Worm (Caenorhabditis elegans) whole organism, early embryonic: ENCODE results near the gene fbxb-9.

Source experiments
- B0310.2 ChIP-seq: sonication (generic microtip); optimal IDR thresholded peaks from 2 replicates; lab custom pipeline; 2016; ENCODE audit warnings: mild to moderate bottlenecking, missing genetic modification characterization, missing compliant biosample characterization
- F13C5.2 ChIP-seq: sonication (generic microtip); optimal IDR thresholded peaks from 2 replicates; lab custom pipeline; 2017; ENCODE audit warnings: mild to moderate bottlenecking, missing genetic modification characterization, inconsistent platforms, missing compliant biosample characterization
- aly-1 ChIP-seq: sonication (generic microtip); optimal IDR thresholded peaks from 2 replicates; lab custom pipeline; 2016; ENCODE audit warnings: missing genetic modification characterization, missing compliant biosample characterization
- ama-1 ChIP-seq: fragments of 150-350 bp; optimal IDR thresholded peaks from 2 replicates; lab custom pipeline; 2014
- ceh-13 ChIP-seq: fragments of 200-800 bp; sonication (Bioruptor generic); optimal IDR thresholded peaks from 2 replicates; lab custom pipeline; 2018; ENCODE audit warnings: mild to moderate bottlenecking, missing genetic modification characterization, missing compliant biosample characterization
- ceh-36 ChIP-seq: sonication (generic microtip); optimal IDR thresholded peaks from 2 replicates; lab custom pipeline; 2016; ENCODE audit warnings: missing genetic modification characterization, inconsistent platforms, missing compliant biosample characterization
- ets-7 ChIP-seq: sonication (generic microtip); optimal IDR thresholded peaks from 2 replicates; lab custom pipeline; 2016; ENCODE audit warnings: missing genotype, missing genetic modification characterization, missing compliant biosample characterization
- flt-1 ChIP-seq: fragments of 200-800 bp; sonication (Bioruptor generic); IDR thresholded peaks from 2 replicates; pipeline ENCODE4 v1.3.6; 2022; ENCODE audit warnings: missing genetic modification characterization, missing compliant biosample characterization
- hmbx-1 ChIP-seq: sonication (generic microtip); optimal IDR thresholded peaks from 2 replicates; lab custom pipeline; 2016; ENCODE audit warnings: mild to moderate bottlenecking, missing genetic modification characterization, missing compliant biosample characterization
- hmg-4 ChIP-seq: fragments of 200-800 bp; sonication (Bioruptor generic); optimal IDR thresholded peaks from 2 replicates; lab custom pipeline; 2018; ENCODE audit warnings: mild to moderate bottlenecking, missing genetic modification characterization, missing compliant biosample characterization
- hnd-1 ChIP-seq: sonication (generic microtip); optimal IDR thresholded peaks from 2 replicates; lab custom pipeline; 2016; ENCODE audit warnings: missing genetic modification characterization, missing compliant biosample characterization
- pes-1 ChIP-seq: fragments of 200-800 bp; sonication (Bioruptor generic); IDR thresholded peaks from 2 replicates; pipeline ENCODE4 v1.3.6; 2022; ENCODE audit warnings: missing genetic modification reagents, missing genetic modification characterization, missing compliant biosample characterization
- scrt-1 ChIP-seq: fragments of 200-800 bp; sonication (Bioruptor generic); IDR thresholded peaks from 2 replicates; pipeline ENCODE4 v1.3.6; 2022; ENCODE audit warnings: missing genetic modification characterization, missing compliant biosample characterization
- sea-1 ChIP-seq: fragments of 200-800 bp; sonication (Bioruptor generic); conservative IDR thresholded peaks from 2 replicates; pipeline ENCODE4 v1.3.6; 2022; ENCODE audit warnings: missing genetic modification characterization, missing compliant biosample characterization
- tbx-11 ChIP-seq: fragments of 200-800 bp; sonication (Bioruptor generic); IDR thresholded peaks from 2 replicates; pipeline ENCODE4 v1.3.6; 2022; ENCODE audit warnings: missing genetic modification characterization, missing compliant biosample characterization
- tbx-37 ChIP-seq: fragments of 200-800 bp; sonication (Bioruptor generic); conservative IDR thresholded peaks from 2 replicates; pipeline ENCODE4 v1.3.6; 2022; ENCODE audit warnings: missing genetic modification reagents, missing genetic modification characterization, missing compliant biosample characterization
- tra-4 ChIP-seq: sonication (generic microtip); optimal IDR thresholded peaks from 2 replicates; lab custom pipeline; 2017; ENCODE audit warnings: missing genetic modification characterization, missing compliant biosample characterization

fbxb-9 gene

ce11 chrIV:11142314-11143227 lies 19.8 kb downstream of the fbxb-9 start, which contains the start of gene skih-2:
Gene skih-2, minus strand, starts transcription at chrIV:11142364.
- no peak for TF ChIP-seq sea-1 (GFP tag; lab: Robert Waterston, UW)
- no peak for TF ChIP-seq hmg-4 (GFP tag; lab: Kevin White, UChicago)
- no peak for TF ChIP-seq F13C5.2 (tag; lab: Kevin White, UChicago)
- TF ChIP-seq hnd-1 (tag; lab: Kevin White, UChicago): no peak
- TF ChIP-seq pes-1: no peak
- no peak for TF ChIP-seq scrt-1 (GFP tag; lab: Robert Waterston, UW)
- TF ChIP-seq tbx-11: no peak

ce11 chrIV:11131268-11131667 lies 31.1 kb downstream of the fbxb-9 start, which contains the start of gene ard-1:
Gene ard-1, plus strand, starts transcription at chrIV:11131279.
- TF ChIP-seq ets-7 (tag; lab: Kevin White, UChicago) (no peak), pes-1 (no peak), flt-1 (GFP tag; lab: Robert Waterston, UW) (no peak), hnd-1 (tag; lab: Kevin White, UChicago) (no peak), ceh-36 (tag; lab: Kevin White, UChicago) (no peak), tra-4 (tag; lab: Kevin White, UChicago) (no peak), scrt-1 (GFP tag; lab: Robert Waterston, UW) (no peak), hmbx-1 (tag; lab: Kevin White, UChicago) (no peak), ama-1 (lab: Kevin White, UChicago) (peak; percentile 90), hmg-4 (GFP tag; lab: Kevin White, UChicago) (no peak), B0310.2 (tag; lab: Kevin White, UChicago) (peak; percentile 63), tbx-11 (no peak), sea-1 (GFP tag; lab: Robert Waterston, UW) (no peak)

- TF ChIP-seq tra-4 (tag; lab: Kevin White, UChicago) (no peak), sea-1 (GFP tag; lab: Robert Waterston, UW) (no peak), F13C5.2 (tag; lab: Kevin White, UChicago) (no peak), scrt-1 (GFP tag; lab: Robert Waterston, UW) (no peak), B0310.2 (tag; lab: Kevin White, UChicago) (no peak), aly-1 (no peak), hnd-1 (tag; lab: Kevin White, UChicago) (no peak), tbx-11 (no peak)
Measured at ce11 chrIV:11130774-11131173, 31.6 kb downstream of the fbxb-9 start.

ce11 chrIV:11126028-11126427 lies 36.3 kb downstream of the fbxb-9 start:
- TF ChIP-seq tbx-37 (GFP tag; lab: Robert Waterston, UW) (no peak), ceh-13 (GFP tag; lab: Kevin White, UChicago) (no peak), scrt-1 (GFP tag; lab: Robert Waterston, UW) (no peak), flt-1 (GFP tag; lab: Robert Waterston, UW) (no peak), ceh-36 (tag; lab: Kevin White, UChicago) (no peak), tbx-11 (no peak), tra-4 (tag; lab: Kevin White, UChicago) (no peak), B0310.2 (tag; lab: Kevin White, UChicago) (no peak), hmg-4 (GFP tag; lab: Kevin White, UChicago) (no peak), hmbx-1 (tag; lab: Kevin White, UChicago) (no peak)

- no peak for TF ChIP-seq ama-1 (lab: Kevin White, UChicago)
- TF ChIP-seq flt-1 (GFP tag; lab: Robert Waterston, UW): no peak
- TF ChIP-seq B0310.2 (tag; lab: Kevin White, UChicago): no peak
- no peak for TF ChIP-seq hmbx-1 (tag; lab: Kevin White, UChicago)
Measured at ce11 chrIV:11126004-11126027, 36.5 kb downstream of the fbxb-9 start, which contains the start of gene swsn-4. Gene swsn-4, plus strand, starts transcription at chrIV:11126024.

ce11 chrIV:11125604-11126003 lies 36.7 kb downstream of the fbxb-9 start:
- TF ChIP-seq pes-1: no peak
- no peak for TF ChIP-seq F13C5.2 (tag; lab: Kevin White, UChicago)

- peak; percentile 6 for TF ChIP-seq F13C5.2 (tag; lab: Kevin White, UChicago)
- no peak for TF ChIP-seq ceh-13 (GFP tag; lab: Kevin White, UChicago)
- TF ChIP-seq aly-1: no peak
- no peak for TF ChIP-seq hmbx-1 (tag; lab: Kevin White, UChicago)
- TF ChIP-seq ets-7 (tag; lab: Kevin White, UChicago): no peak
Measured at ce11 chrIV:11125200-11125599, 37.2 kb downstream of the fbxb-9 start.

- no peak for TF ChIP-seq scrt-1 (GFP tag; lab: Robert Waterston, UW)
- TF ChIP-seq ets-7 (tag; lab: Kevin White, UChicago): no peak
- TF ChIP-seq tra-4 (tag; lab: Kevin White, UChicago): no peak
- TF ChIP-seq ama-1 (lab: Kevin White, UChicago): no peak
- no peak for TF ChIP-seq tbx-37 (GFP tag; lab: Robert Waterston, UW)
- TF ChIP-seq pes-1: no peak
- TF ChIP-seq ceh-13 (GFP tag; lab: Kevin White, UChicago): no peak
- TF ChIP-seq hmg-4 (GFP tag; lab: Kevin White, UChicago): no peak
- no peak for TF ChIP-seq hmbx-1 (tag; lab: Kevin White, UChicago)
- no peak for TF ChIP-seq B0310.2 (tag; lab: Kevin White, UChicago)
- TF ChIP-seq F13C5.2 (tag; lab: Kevin White, UChicago): no peak
- no peak for TF ChIP-seq sea-1 (GFP tag; lab: Robert Waterston, UW)
- TF ChIP-seq tbx-11: no peak
- TF ChIP-seq flt-1 (GFP tag; lab: Robert Waterston, UW): no peak
- TF ChIP-seq ceh-36 (tag; lab: Kevin White, UChicago): no peak
Measured at ce11 chrIV:11124674-11125073, 37.7 kb downstream of the fbxb-9 start, which contains the start of gene spo-11. Gene spo-11, minus strand, starts transcription at chrIV:11124862.
